Worm (Caenorhabditis elegans) whole organism, young adult: ENCODE results near the gene nmy-1.

Experiments
- B0019.2 ChIP-seq: fragments of 200-800 bp; sonication (Bioruptor generic); conservative IDR thresholded peaks from 2 replicates; pipeline ENCODE4 v1.3.6; 2022; ENCODE audit warnings: missing genetic modification reagents, missing genetic modification characterization, missing compliant biosample characterization
- B0261.1 ChIP-seq: sonication (generic microtip); optimal IDR thresholded peaks from 2 replicates; lab custom pipeline; 2016; ENCODE audit warnings: mild to moderate bottlenecking, missing genetic modification characterization, moderate library complexity, missing compliant biosample characterization
- B0336.3 ChIP-seq: fragments of 200-800 bp; sonication (Bioruptor generic); IDR thresholded peaks from 2 replicates; pipeline ENCODE4 v1.3.6; 2022; ENCODE audit warnings: missing genetic modification characterization, missing compliant biosample characterization
- C17E4.6 ChIP-seq: fragments of 200-800 bp; sonication (Bioruptor generic); IDR thresholded peaks from 2 replicates; pipeline ENCODE4 v1.3.6; 2022; ENCODE audit warnings: missing genetic modification reagents, missing genetic modification characterization, missing compliant biosample characterization
- F10E7.11 ChIP-seq: sonication (generic microtip); optimal IDR thresholded peaks from 2 replicates; lab custom pipeline; 2017; ENCODE audit warnings: mild to moderate bottlenecking, missing genetic modification characterization, moderate library complexity, missing compliant biosample characterization
- F55B11.4 ChIP-seq: sonication (generic microtip); optimal IDR thresholded peaks from 2 replicates; lab custom pipeline; 2016; ENCODE audit warnings: missing compliant biosample characterization, missing genetic modification characterization, borderline replicate concordance; ENCODE audit not compliant: insufficient read depth
- K11D2.4 ChIP-seq: fragments of 200-800 bp; sonication (Bioruptor generic); IDR thresholded peaks from 2 replicates; pipeline ENCODE4 v1.3.6; 2022; ENCODE audit warnings: missing genetic modification reagents, missing genetic modification characterization, missing compliant biosample characterization
- T26A5.8 ChIP-seq: sonication (generic microtip); optimal IDR thresholded peaks from 2 replicates; lab custom pipeline; 2016; ENCODE audit warnings: missing genetic modification characterization, missing compliant biosample characterization
- Y53F4B.3 ChIP-seq: fragments of 200-800 bp; sonication (Bioruptor generic); IDR thresholded peaks from 2 replicates; pipeline ENCODE4 v1.3.6; 2022; ENCODE audit warnings: missing genetic modification reagents, missing genetic modification characterization, missing compliant biosample characterization
- Y79H2A.3 ChIP-seq: fragments of 200-800 bp; sonication (Bioruptor generic); conservative IDR thresholded peaks from 2 replicates; pipeline ENCODE4 v1.3.6; 2022; ENCODE audit warnings: missing genetic modification reagents, missing genetic modification characterization, missing compliant biosample characterization
- Y95B8A.8 ChIP-seq: fragments of 200-800 bp; sonication (Bioruptor generic); IDR thresholded peaks from 2 replicates; pipeline ENCODE4 v1.3.6; 2022; ENCODE audit warnings: missing genetic modification reagents, missing genetic modification characterization, missing compliant biosample characterization
- athp-1 ChIP-seq: sonication (generic microtip); optimal IDR thresholded peaks from 2 replicates; lab custom pipeline; 2017; ENCODE audit warnings: mild to moderate bottlenecking, missing genetic modification characterization, missing compliant biosample characterization
- attf-5 ChIP-seq: fragments of 200-800 bp; sonication (Bioruptor generic); optimal IDR thresholded peaks from 2 replicates; lab custom pipeline; 2018; ENCODE audit warnings: mild to moderate bottlenecking, missing genetic modification characterization, missing compliant biosample characterization
- ccch-3 ChIP-seq: fragments of 200-800 bp; sonication (Bioruptor generic); optimal IDR thresholded peaks from 2 replicates; lab custom pipeline; 2018; ENCODE audit warnings: mild to moderate bottlenecking, missing genetic modification characterization, missing compliant biosample characterization
- egl-18 ChIP-seq: fragments of 200-800 bp; sonication (Bioruptor generic); IDR thresholded peaks from 2 replicates; pipeline ENCODE4 v1.3.6; 2022; ENCODE audit warnings: missing genetic modification reagents, missing genetic modification characterization, missing compliant biosample characterization
- egrh-3 ChIP-seq: fragments of 200-800 bp; sonication (Bioruptor generic); IDR thresholded peaks from 2 replicates; pipeline ENCODE4 v1.3.6; 2022; ENCODE audit warnings: missing genetic modification reagents, missing genetic modification characterization, missing compliant biosample characterization
- ekl-4 ChIP-seq: fragments of 200-800 bp; sonication (Bioruptor generic); IDR thresholded peaks from 2 replicates; pipeline ENCODE4 v1.3.6; 2022; ENCODE audit warnings: missing genetic modification reagents, missing genetic modification characterization, missing compliant biosample characterization
- ets-4 ChIP-seq: fragments of 200-800 bp; sonication (Bioruptor generic); optimal IDR thresholded peaks from 2 replicates; lab custom pipeline; 2018; ENCODE audit warnings: mild to moderate bottlenecking, missing genetic modification characterization, missing compliant biosample characterization
- hlh-12 ChIP-seq: sonication (generic microtip); optimal IDR thresholded peaks from 2 replicates; lab custom pipeline; 2016; ENCODE audit warnings: missing genetic modification characterization, missing compliant biosample characterization
- lag-1 ChIP-seq: fragments of 200-800 bp; sonication (Bioruptor generic); IDR thresholded peaks from 2 replicates; pipeline ENCODE4 v1.3.6; 2022; ENCODE audit warnings: missing genetic modification reagents, missing genetic modification characterization, missing compliant biosample characterization
- let-526 ChIP-seq: fragments of 200-800 bp; sonication (Bioruptor generic); IDR thresholded peaks from 2 replicates; pipeline ENCODE4 v1.3.6; 2022; ENCODE audit warnings: missing genetic modification reagents, missing genetic modification characterization, missing compliant biosample characterization
- let-607 ChIP-seq, 2 experiments: fragments of 200-800 bp in 1 of 2; sonication (Bioruptor generic) in 1 of 2; sonication (generic microtip) in 1 of 2; optimal IDR thresholded peaks; 2 replicates each; lab custom pipeline; 2016 to 2018; ENCODE audit warnings: mild to moderate bottlenecking in 2 of 2, missing compliant biosample characterization in 2 of 2, missing genetic modification characterization in 2 of 2, moderate library complexity in 2 of 2, missing genotype in 1 of 2
- lin-54 ChIP-seq: fragments of 200-800 bp; sonication (Bioruptor generic); optimal IDR thresholded peaks from 2 replicates; lab custom pipeline; 2018; ENCODE audit warnings: mild to moderate bottlenecking, missing genetic modification characterization, missing compliant biosample characterization
- madf-8 ChIP-seq: fragments of 200-800 bp; sonication (Bioruptor generic); conservative IDR thresholded peaks from 2 replicates; pipeline ENCODE4 v1.3.6; 2022; ENCODE audit warnings: missing genetic modification reagents, missing genetic modification characterization, missing compliant biosample characterization
- mes-4 ChIP-seq: sonication (generic microtip); optimal IDR thresholded peaks from 2 replicates; lab custom pipeline; 2016; ENCODE audit warnings: missing genotype, missing genetic modification characterization, missing compliant biosample characterization
- mxl-1 ChIP-seq: sonication (generic microtip); optimal IDR thresholded peaks from 2 replicates; lab custom pipeline; 2016; ENCODE audit warnings: missing genetic modification characterization, missing compliant biosample characterization
- nfya-2 ChIP-seq: fragments of 200-800 bp; sonication (Bioruptor generic); IDR thresholded peaks from 2 replicates; pipeline ENCODE4 v1.3.6; 2022; ENCODE audit warnings: missing genetic modification reagents, missing genetic modification characterization, missing compliant biosample characterization
- rcor-1 ChIP-seq: fragments of 200-800 bp; sonication (Bioruptor generic); IDR thresholded peaks from 2 replicates; pipeline ENCODE4 v1.3.6; 2022; ENCODE audit warnings: missing genetic modification reagents, missing genetic modification characterization, missing compliant biosample characterization
- repo-1 ChIP-seq: sonication (generic microtip); optimal IDR thresholded peaks from 2 replicates; lab custom pipeline; 2017; ENCODE audit warnings: mild to moderate bottlenecking, missing genetic modification characterization, missing compliant biosample characterization
- snpc-1.3 ChIP-seq: sonication (generic microtip); optimal IDR thresholded peaks from 2 replicates; lab custom pipeline; 2017; ENCODE audit warnings: missing genetic modification characterization, mild to moderate bottlenecking, missing compliant biosample characterization, antibody characterized with exemption, moderate library complexity, missing genotype, missing genetic modification reagents; ENCODE audit not compliant: insufficient read depth
- tbx-9 ChIP-seq: sonication (generic microtip); optimal IDR thresholded peaks from 2 replicates; lab custom pipeline; 2016; ENCODE audit warnings: borderline replicate concordance, missing genetic modification characterization, inconsistent platforms, missing compliant biosample characterization
- zfh-2 ChIP-seq: fragments of 200-800 bp; sonication (Bioruptor generic); conservative IDR thresholded peaks from 2 replicates; pipeline ENCODE4 v1.3.6; 2022; ENCODE audit warnings: missing genetic modification reagents, missing genetic modification characterization, missing compliant biosample characterization
- zim-3 ChIP-seq: sonication (generic microtip); optimal IDR thresholded peaks from 2 replicates; lab custom pipeline; 2017; ENCODE audit warnings: mild to moderate bottlenecking, missing genetic modification characterization, moderate library complexity, missing compliant biosample characterization
- ztf-22 ChIP-seq: fragments of 200-800 bp; sonication (Bioruptor generic); optimal IDR thresholded peaks from 2 replicates; lab custom pipeline; 2018; ENCODE audit warnings: mild to moderate bottlenecking, missing genetic modification characterization, moderate library complexity, missing compliant biosample characterization

Gene nmy-1

ce11 chrX:2923888-2924287, 14.6 kb downstream of the nmy-1 start, which contains the start of gene hst-3.2:
Gene hst-3.2, minus strand, starts transcription at chrX:2923988.
- no peak for TF ChIP-seq let-607 (tag; optimal IDR thresholded peaks at IDR 0.05; lab: Kevin White, UChicago)
- no peak for TF ChIP-seq Y95B8A.8 (GFP tag; lab: Robert Waterston, UW)
- no peak for TF ChIP-seq nfya-2 (GFP tag; lab: Robert Waterston, UW)
- TF ChIP-seq lin-54 (GFP tag; lab: Kevin White, UChicago) = no peak
- no peak for TF ChIP-seq B0019.2 (GFP tag; lab: Robert Waterston, UW)
- TF ChIP-seq hlh-12 (tag; lab: Kevin White, UChicago) = no peak
- no peak for TF ChIP-seq K11D2.4 (GFP tag; lab: Robert Waterston, UW)
- no peak for TF ChIP-seq ets-4 (GFP tag; lab: Kevin White, UChicago)
- no peak for TF ChIP-seq repo-1 (tag; lab: Kevin White, UChicago)
- no peak for TF ChIP-seq ekl-4 (GFP tag; lab: Robert Waterston, UW)
- no peak for TF ChIP-seq rcor-1 (GFP tag; lab: Robert Waterston, UW)
- no peak for TF ChIP-seq tbx-9

ce11 chrX:2924438-2924837, 15.1 kb downstream of the nmy-1 start:
- 0 out of 2 replicates have a peak, but pooled peaks have one; percentile 27 for TF ChIP-seq zfh-2 (GFP tag; lab: Robert Waterston, UW)
- TF ChIP-seq mes-4 = no peak

- TF ChIP-seq ccch-3 (GFP tag; lab: Kevin White, UChicago) = no peak
- no peak for TF ChIP-seq attf-5
- no peak for TF ChIP-seq egl-18
- no peak for TF ChIP-seq T26A5.8 (tag; lab: Kevin White, UChicago)
- no peak for TF ChIP-seq F55B11.4 (tag; lab: Kevin White, UChicago)
- no peak for TF ChIP-seq let-526 (GFP tag; lab: Robert Waterston, UW)
- TF ChIP-seq mxl-1 (tag; lab: Kevin White, UChicago) = no peak
- TF ChIP-seq madf-8 (GFP tag; lab: Robert Waterston, UW) = no peak
- TF ChIP-seq, all 124 proteins: peak for 0
Measured at ce11 chrX:2925950-2926349, 16.6 kb downstream of the nmy-1 start.

ce11 chrX:2927576-2927975, 18.2 kb downstream of the nmy-1 start:
- TF ChIP-seq snpc-1.3 (tag; lab: Kevin White, UChicago) (no peak), ztf-22 (GFP tag; lab: Kevin White, UChicago) (no peak), Y53F4B.3 (GFP tag; lab: Robert Waterston, UW) (no peak), Y79H2A.3 (GFP tag; lab: Robert Waterston, UW) (no peak)

ce11 chrX:2928089-2928488, 18.8 kb downstream of the nmy-1 start:
- TF ChIP-seq F10E7.11 (tag; lab: Kevin White, UChicago) (no peak), B0336.3 (GFP tag; lab: Robert Waterston, UW) (no peak), athp-1 (no peak), egrh-3 (GFP tag; lab: Robert Waterston, UW) (no peak), madf-8 (GFP tag; lab: Robert Waterston, UW) (no peak), C17E4.6 (GFP tag; lab: Robert Waterston, UW) (no peak), zim-3 (tag; lab: Kevin White, UChicago) (no peak), B0261.1 (no peak), lag-1 (GFP tag; lab: Robert Waterston, UW) (no peak)
